Worm (Caenorhabditis elegans) whole organism, L4 larva: Measurements from ENCODE around the gene myo-6.

Experiments
- F49E8.2 ChIP-seq: sonication (generic microtip); optimal IDR thresholded peaks from 2 replicates; lab custom pipeline; 2016; ENCODE audit warnings: missing compliant biosample characterization, mild to moderate bottlenecking, missing genetic modification characterization, borderline replicate concordance
- ceh-32 ChIP-seq: sonication (generic microtip); optimal IDR thresholded peaks from 2 replicates; lab custom pipeline; 2016; ENCODE audit warnings: mild to moderate bottlenecking, missing genetic modification characterization, missing compliant biosample characterization; ENCODE audit not compliant: poor library complexity
- hmg-1.1 ChIP-seq: fragments of 200-800 bp; sonication (Bioruptor generic); IDR thresholded peaks from 2 replicates; pipeline ENCODE4 v1.3.6; 2022; ENCODE audit warnings: missing genetic modification reagents, missing genetic modification characterization, missing compliant biosample characterization
- nhr-11 ChIP-seq: fragments of 150-350 bp; optimal IDR thresholded peaks from 2 replicates; lab custom pipeline; 2014; ENCODE audit warnings: missing biosample characterization, missing genetic modification characterization
- nhr-42 ChIP-seq: fragments of 200-800 bp; sonication (Bioruptor generic); IDR thresholded peaks from 2 replicates; pipeline ENCODE4 v1.3.6; 2022; ENCODE audit warnings: missing genetic modification characterization, missing compliant biosample characterization

ce11 chrIII:13381684-13382083, 27.9 kb upstream of the myo-6 start:
- TF ChIP-seq F49E8.2 = no peak
- no peak for TF ChIP-seq nhr-11 (tag; lab: Kevin White, UChicago)
- TF ChIP-seq nhr-42 (GFP tag; lab: Robert Waterston, UW) = no peak
- TF ChIP-seq ceh-32 = no peak
- no peak for TF ChIP-seq hmg-1.1 (GFP tag; lab: Robert Waterston, UW)
